Comparison of ENCODE assay signal across 1 fruit fly cellular context in the genomic region with DNA sequence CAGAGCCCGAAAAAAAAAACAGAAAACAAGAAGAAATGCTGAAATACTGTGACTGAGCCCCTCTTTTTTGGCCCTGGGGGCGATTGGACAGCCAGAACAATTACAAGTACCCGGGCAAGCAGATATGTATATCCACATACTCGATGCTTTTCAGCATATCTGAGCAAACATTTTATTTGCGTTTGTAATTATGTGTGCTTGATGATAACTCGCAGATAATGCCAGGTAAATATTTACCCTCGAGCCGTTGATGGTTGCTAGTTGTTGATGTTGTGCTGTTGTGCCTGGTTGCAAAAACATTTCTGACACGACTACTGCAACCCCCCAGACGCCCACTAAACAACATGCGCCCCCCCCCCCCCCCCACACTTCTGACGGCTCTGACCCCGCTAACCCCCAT.
TF ChIP-seq lines count a peak whose summit lies in the region.

No protein-coding gene starts in this region.

TF ChIP-seq in whole organism, embryonic, 481 proteins besides CTCF, POLR2A, EP300 and RAD21 (continued from another document and continues in another):
- TF ChIP-seq CG13775 (GFP tag; optimal IDR thresholded peaks at IDR 0.05; lab: Kevin White, UChicago) (peak; percentile 3), NFAT (GFP tag; IDR thresholded peaks at IDR 0.05; lab: Robert Waterston, UW) (no peak), Hr3 (GFP tag; optimal IDR thresholded peaks at IDR 0.05; lab: Kevin White, UChicago) (no peak), B-H1 (GFP tag; IDR thresholded peaks at IDR 0.05; lab: Robert Waterston, UW) (no peak; the same call in 2 of the 3 replicates), yki (optimal IDR thresholded peaks at IDR 0.05; lab: Kevin White, UChicago) (no peak), CG6854 (GFP tag; optimal IDR thresholded peaks at IDR 0.05; lab: Kevin White, UChicago) (peak; percentile 40), CG5245 (GFP tag; optimal IDR thresholded peaks at IDR 0.05; lab: Kevin White, UChicago) (no peak), CG31224 (GFP tag; IDR thresholded peaks at IDR 0.05; lab: Robert Waterston, UW) (no peak), fd64A (GFP tag; optimal IDR thresholded peaks at IDR 0.05; lab: Kevin White, UChicago) (peak; percentile 68), CG4360 (GFP tag; IDR thresholded peaks at IDR 0.05; lab: Robert Waterston, UW) (peak; percentile 15; the same call in 1 of the 2 replicates), CG14050 (GFP tag; IDR thresholded peaks at IDR 0.05; lab: Robert Waterston, UW) (no peak), CG12391 (tag; optimal IDR thresholded peaks at IDR 0.05; lab: Kevin White, UChicago) (no peak), eve (GFP tag; optimal IDR thresholded peaks at IDR 0.05; lab: Kevin White, UChicago) (no peak), CG11093 (GFP tag; IDR thresholded peaks at IDR 0.05; lab: Robert Waterston, UW) (no peak), danr (GFP tag; IDR thresholded peaks at IDR 0.05; lab: Robert Waterston, UW) (no peak), Awh (GFP tag; IDR thresholded peaks at IDR 0.05; lab: Robert Waterston, UW) (peak; percentile 59; the same call in 1 of the 2 replicates), Nf-YC (tag; optimal IDR thresholded peaks at IDR 0.05; lab: Kevin White, UChicago) (peak; percentile 26), Doc2 (GFP tag; IDR thresholded peaks at IDR 0.05; lab: Robert Waterston, UW) (no peak), CG15696 (tag; optimal IDR thresholded peaks at IDR 0.05; lab: Kevin White, UChicago) (peak; percentile 29), gcm2 (GFP tag; optimal IDR thresholded peaks at IDR 0.05; lab: Kevin White, UChicago) (no peak), sens (GFP tag; lab: Kevin White, UChicago) (no peak), kay (GFP tag; optimal IDR thresholded peaks at IDR 0.05; lab: Kevin White, UChicago) (no peak), Mrtf (GFP tag; IDR thresholded peaks at IDR 0.05; lab: Robert Waterston, UW) (no peak), CG14710 (tag; optimal IDR thresholded peaks at IDR 0.05; lab: Kevin White, UChicago) (peak; percentile 17), CG6272 (GFP tag; IDR thresholded peaks at IDR 0.05; lab: Robert Waterston, UW) (no peak), CG43689 (GFP tag; IDR thresholded peaks at IDR 0.05; lab: Robert Waterston, UW) (no peak), CG12659 (GFP tag; optimal IDR thresholded peaks at IDR 0.05; lab: Kevin White, UChicago) (peak; percentile 38), abd-A (tag; optimal IDR thresholded peaks at IDR 0.05; lab: Kevin White, UChicago) (no peak), vnd (GFP tag; IDR thresholded peaks at IDR 0.05; lab: Robert Waterston, UW; ENCODE audit: partially characterized antibody) (no peak), Hey (tag; optimal IDR thresholded peaks at IDR 0.05; lab: Kevin White, UChicago) (peak; percentile 17), Fer1 (GFP tag; optimal IDR thresholded peaks at IDR 0.05; lab: Kevin White, UChicago) (peak; percentile 85), CG14667 (GFP tag; IDR thresholded peaks at IDR 0.05; lab: Robert Waterston, UW) (no peak), Hmr (GFP tag; optimal IDR thresholded peaks at IDR 0.05; lab: Kevin White, UChicago) (peak; percentile 75), CG13424 (tag; optimal IDR thresholded peaks at IDR 0.05; lab: Kevin White, UChicago) (peak; percentile 51), CG4328 (GFP tag; optimal IDR thresholded peaks at IDR 0.05; lab: Kevin White, UChicago) (peak; percentile 30), CG30431 (GFP tag; optimal IDR thresholded peaks at IDR 0.05; lab: Kevin White, UChicago) (no peak), CG15073 (GFP tag; optimal IDR thresholded peaks at IDR 0.05; lab: Kevin White, UChicago) (no peak), CG1792 (GFP tag; optimal IDR thresholded peaks at IDR 0.05; lab: Kevin White, UChicago) (no peak), gfzf (GFP tag; optimal IDR thresholded peaks at IDR 0.05; lab: Kevin White, UChicago) (no peak), ems (GFP tag; optimal IDR thresholded peaks at IDR 0.05; lab: Kevin White, UChicago) (no peak), emc (GFP tag; optimal IDR thresholded peaks at IDR 0.05; lab: Kevin White, UChicago) (no peak), corto (GFP tag; optimal IDR thresholded peaks at IDR 0.05; lab: Kevin White, UChicago) (no peak), CG17186 (GFP tag; optimal IDR thresholded peaks at IDR 0.05; lab: Kevin White, UChicago) (no peak), dimm (GFP tag; IDR thresholded peaks at IDR 0.05; lab: Robert Waterston, UW) (no peak), bigmax (GFP tag; optimal IDR thresholded peaks at IDR 0.05; lab: Kevin White, UChicago) (peak; percentile 37), usp (GFP tag; optimal IDR thresholded peaks at IDR 0.05; lab: Kevin White, UChicago) (no peak), ci (GFP tag; IDR thresholded peaks at IDR 0.05; lab: Robert Waterston, UW) (peak; percentile 69; the same call in 1 of the 3 replicates), ssp (GFP tag; IDR thresholded peaks at IDR 0.05; lab: Robert Waterston, UW) (no peak), eyg (GFP tag; optimal IDR thresholded peaks at IDR 0.05; lab: Kevin White, UChicago) (no peak), grau (tag; optimal IDR thresholded peaks at IDR 0.05; lab: Kevin White, UChicago) (no peak), cato (GFP tag; optimal IDR thresholded peaks at IDR 0.05; lab: Kevin White, UChicago; ENCODE audit: borderline replicate concordance) (no peak), NC2β (GFP tag; optimal IDR thresholded peaks at IDR 0.05; lab: Kevin White, UChicago) (no peak), wek (GFP tag; optimal IDR thresholded peaks at IDR 0.05; lab: Kevin White, UChicago) (peak; percentile 80), CG4617 (GFP tag; optimal IDR thresholded peaks at IDR 0.05; lab: Kevin White, UChicago; ENCODE audit: borderline replicate concordance) (no peak), Meics (GFP tag; optimal IDR thresholded peaks at IDR 0.05; lab: Kevin White, UChicago) (peak; percentile 61), Sin3A (optimal IDR thresholded peaks at IDR 0.05; lab: Kevin White, UChicago) (no peak), knrl (GFP tag; IDR thresholded peaks at IDR 0.05; lab: Robert Waterston, UW; ENCODE audit: partially characterized antibody) (no peak), CG1603 (tag; optimal IDR thresholded peaks at IDR 0.05; lab: Kevin White, UChicago) (peak; percentile 34), maf-S (GFP tag; optimal IDR thresholded peaks at IDR 0.05; lab: Kevin White, UChicago) (no peak), CG4820 (GFP tag; optimal IDR thresholded peaks at IDR 0.05; lab: Kevin White, UChicago) (no peak), CG14014 (GFP tag; IDR thresholded peaks at IDR 0.05; lab: Robert Waterston, UW) (peak; percentile 67; the same call in 1 of the 2 replicates), CG10543 (GFP tag; optimal IDR thresholded peaks at IDR 0.05; lab: Kevin White, UChicago) (peak; percentile 76), CG6683 (GFP tag; optimal IDR thresholded peaks at IDR 0.05; lab: Kevin White, UChicago) (peak; percentile 51), ranshi (GFP tag; IDR thresholded peaks at IDR 0.05; lab: Robert Waterston, UW) (peak; percentile 31; the same call in 1 of the 2 replicates), CG11560 (tag; IDR thresholded peaks at IDR 0.05; lab: Robert Waterston, UW) (no peak), bab2 (GFP tag; optimal IDR thresholded peaks at IDR 0.05; lab: Kevin White, UChicago) (no peak), row (GFP tag; IDR thresholded peaks at IDR 0.05; lab: Robert Waterston, UW) (no peak), D19A (tag; optimal IDR thresholded peaks at IDR 0.05; lab: Kevin White, UChicago) (peak; percentile 4), CG1024 (GFP tag; IDR thresholded peaks at IDR 0.05; lab: Robert Waterston, UW) (no peak; the same call in 1 of the 2 replicates), Rx (GFP tag; IDR thresholded peaks at IDR 0.05; lab: Robert Waterston, UW) (0 out of 2 replicates have a peak, but pooled peaks have one; percentile 9), Nf-YA (GFP tag; IDR thresholded peaks at IDR 0.05; lab: Robert Waterston, UW) (0 out of 2 replicates have a peak, but pooled peaks have one; percentile 37), wor (GFP tag; IDR thresholded peaks at IDR 0.05; lab: Robert Waterston, UW) (no peak), CG1602 (GFP tag; optimal IDR thresholded peaks at IDR 0.05; lab: Kevin White, UChicago) (no peak), crc (GFP tag; optimal IDR thresholded peaks at IDR 0.05; lab: Kevin White, UChicago) (no peak), pnt (GFP tag; optimal IDR thresholded peaks at IDR 0.05; lab: Kevin White, UChicago) (no peak), pb (GFP tag; optimal IDR thresholded peaks at IDR 0.05; lab: Kevin White, UChicago) (no peak), CG8359 (GFP tag; optimal IDR thresholded peaks at IDR 0.05; lab: Kevin White, UChicago; ENCODE audit: borderline replicate concordance) (no peak), sc (optimal IDR thresholded peaks at IDR 0.05; lab: Kevin White, UChicago) (no peak), sc (GFP tag; optimal IDR thresholded peaks at IDR 0.05; lab: Kevin White, UChicago) (no peak), Side (GFP tag; optimal IDR thresholded peaks at IDR 0.05; lab: Kevin White, UChicago) (no peak), CG9437 (GFP tag; optimal IDR thresholded peaks at IDR 0.05; lab: Kevin White, UChicago) (no peak), CG3281 (GFP tag; optimal IDR thresholded peaks at IDR 0.05; lab: Kevin White, UChicago) (peak; percentile 72), CG12236 (GFP tag; optimal IDR thresholded peaks at IDR 0.05; lab: Kevin White, UChicago) (no peak), Kr (GFP tag; optimal IDR thresholded peaks at IDR 0.05; lab: Kevin White, UChicago) (peak; percentile 45), Sry-δ (GFP tag; optimal IDR thresholded peaks at IDR 0.05; lab: Kevin White, UChicago) (no peak), zfh1 (GFP tag; IDR thresholded peaks at IDR 0.05; lab: Robert Waterston, UW) (no peak), trh (GFP tag; optimal IDR thresholded peaks at IDR 0.05; lab: Kevin White, UChicago) (no peak), CG1647 (GFP tag; optimal IDR thresholded peaks at IDR 0.05; lab: Kevin White, UChicago) (no peak), CG7987 (GFP tag; optimal IDR thresholded peaks at IDR 0.05; lab: Kevin White, UChicago) (peak; percentile 80), hth (optimal IDR thresholded peaks at IDR 0.05; lab: Kevin White, UChicago) (no peak), NK7.1 (GFP tag; optimal IDR thresholded peaks at IDR 0.05; lab: Kevin White, UChicago) (no peak), CG4707 (GFP tag; optimal IDR thresholded peaks at IDR 0.05; lab: Kevin White, UChicago) (peak; percentile 32), sr (GFP tag; IDR thresholded peaks at IDR 0.05; lab: Robert Waterston, UW) (peak; percentile 25; the same call in 1 of the 3 replicates), CG18764 (GFP tag; optimal IDR thresholded peaks at IDR 0.05; lab: Kevin White, UChicago) (no peak), CG10321 (GFP tag; IDR thresholded peaks at IDR 0.05; lab: Robert Waterston, UW) (no peak), CG13296 (GFP tag; optimal IDR thresholded peaks at IDR 0.05; lab: Kevin White, UChicago) (peak; percentile 88), CG14441 (GFP tag; IDR thresholded peaks at IDR 0.05; lab: Robert Waterston, UW) (no peak), fu2 (GFP tag; optimal IDR thresholded peaks at IDR 0.05; lab: Kevin White, UChicago) (no peak), Tbp (GFP tag; optimal IDR thresholded peaks at IDR 0.05; lab: Kevin White, UChicago) (no peak), nerfin-1 (tag; optimal IDR thresholded peaks at IDR 0.05; lab: Kevin White, UChicago) (peak; percentile 43), lab (GFP tag; optimal IDR thresholded peaks at IDR 0.05; lab: Kevin White, UChicago) (peak; percentile 85), CG1529 (GFP tag; optimal IDR thresholded peaks at IDR 0.05; lab: Kevin White, UChicago) (peak; percentile 21), psq (GFP tag; optimal IDR thresholded peaks at IDR 0.05; lab: Kevin White, UChicago) (no peak), fd3F (GFP tag; optimal IDR thresholded peaks at IDR 0.05; lab: Kevin White, UChicago) (no peak), Six4 (GFP tag; optimal IDR thresholded peaks at IDR 0.05; lab: Kevin White, UChicago) (no peak), Pdp1 (GFP tag; optimal IDR thresholded peaks at IDR 0.05; lab: Kevin White, UChicago) (peak in 1 of 2 experiments; percentile 5), Neu2 (GFP tag; optimal IDR thresholded peaks at IDR 0.05; lab: Kevin White, UChicago; ENCODE audit: borderline replicate concordance) (no peak), CG2120 (GFP tag; optimal IDR thresholded peaks at IDR 0.05; lab: Kevin White, UChicago) (no peak), CG16813 (GFP tag; IDR thresholded peaks at IDR 0.05; lab: Robert Waterston, UW; ENCODE audit: partially characterized antibody) (no peak), CG3163 (GFP tag; optimal IDR thresholded peaks at IDR 0.05; lab: Kevin White, UChicago) (no peak), CG6254 (GFP tag; optimal IDR thresholded peaks at IDR 0.05; lab: Kevin White, UChicago) (peak; percentile 21), CG3995 (GFP tag; optimal IDR thresholded peaks at IDR 0.05; lab: Kevin White, UChicago) (no peak), odd (GFP tag; optimal IDR thresholded peaks at IDR 0.05; lab: Kevin White, UChicago) (peak; percentile 78), CG10147 (GFP tag; optimal IDR thresholded peaks at IDR 0.05; lab: Kevin White, UChicago) (peak; percentile 19), CG8765 (GFP tag; IDR thresholded peaks at IDR 0.05; lab: Robert Waterston, UW) (no peak), shn (GFP tag; optimal IDR thresholded peaks at IDR 0.05; lab: Kevin White, UChicago) (no peak), sqz (GFP tag; optimal IDR thresholded peaks at IDR 0.05; lab: Kevin White, UChicago) (peak; percentile 62), Chrac-16 (GFP tag; optimal IDR thresholded peaks at IDR 0.05; lab: Kevin White, UChicago) (no peak), stc (GFP tag; IDR thresholded peaks at IDR 0.05; lab: Robert Waterston, UW) (no peak; the same call in 1 of the 2 replicates), pum (GFP tag; optimal IDR thresholded peaks at IDR 0.05; lab: Kevin White, UChicago) (no peak), CG31441 (GFP tag; IDR thresholded peaks at IDR 0.05; lab: Robert Waterston, UW) (peak; percentile 48; the same call in 1 of the 2 replicates), Dp (GFP tag; optimal IDR thresholded peaks at IDR 0.05; lab: Kevin White, UChicago) (no peak), chn (GFP tag; optimal IDR thresholded peaks at IDR 0.05; lab: Kevin White, UChicago) (no peak), CG3065 (GFP tag; optimal IDR thresholded peaks at IDR 0.05; lab: Kevin White, UChicago) (no peak), onecut (GFP tag; IDR thresholded peaks at IDR 0.05; lab: Robert Waterston, UW) (peak; percentile 42), CG12104 (GFP tag; optimal IDR thresholded peaks at IDR 0.05; lab: Kevin White, UChicago) (peak; percentile 16), mam (GFP tag; optimal IDR thresholded peaks at IDR 0.05; lab: Kevin White, UChicago) (no peak), Dad (GFP tag; optimal IDR thresholded peaks at IDR 0.05; lab: Kevin White, UChicago) (no peak), Ets97D (GFP tag; optimal IDR thresholded peaks at IDR 0.05; lab: Kevin White, UChicago) (no peak), ap (GFP tag; IDR thresholded peaks at IDR 0.05; lab: Robert Waterston, UW) (no peak)
